Fruit fly (Drosophila melanogaster): Measurements from ENCODE around the gene ome.

The ome gene

dm6 chr3L:14661567-14662258 is 10.9 kb upstream of the ome start (continued):
- TF ChIP-seq ind (GFP tag; optimal IDR thresholded peaks at IDR 0.05) (peak; percentile 71), gem (tag; optimal IDR thresholded peaks at IDR 0.05) (peak; percentile 89), p53 (GFP tag; optimal IDR thresholded peaks at IDR 0.05) (peak; percentile 27), CG13775 (GFP tag; optimal IDR thresholded peaks at IDR 0.05) (peak; percentile 61), MBD-R2 (GFP tag; IDR thresholded peaks at IDR 0.05) (no peak), CG1529 (GFP tag; optimal IDR thresholded peaks at IDR 0.05) (peak; percentile 75), CHES-1-like (GFP tag; optimal IDR thresholded peaks at IDR 0.05) (peak; percentile 83), ci (GFP tag; IDR thresholded peaks at IDR 0.05) (peak; percentile 94), CG10431 (GFP tag; optimal IDR thresholded peaks at IDR 0.05) (peak; percentile 48), sna (GFP tag; IDR thresholded peaks at IDR 0.05; ENCODE audit: partially characterized antibody) (no peak), bbx (GFP tag; IDR thresholded peaks at IDR 0.05; ENCODE audit: partially characterized antibody) (no peak), CG8290 (GFP tag; optimal IDR thresholded peaks at IDR 0.05) (peak; percentile 35), CG8290 (tag; optimal IDR thresholded peaks at IDR 0.05) (peak in 1 of 2 experiments; percentile 46), peb (GFP tag; IDR thresholded peaks at IDR 0.05) (peak; percentile 74; the same call in 1 of the 2 replicates), CG10543 (GFP tag; optimal IDR thresholded peaks at IDR 0.05) (peak; percentile 60), CG18599 (GFP tag; optimal IDR thresholded peaks at IDR 0.05) (peak; percentile 88), corto (GFP tag; optimal IDR thresholded peaks at IDR 0.05) (no peak), HLH3B (GFP tag; IDR thresholded peaks at IDR 0.05) (peak; percentile 82), nau (GFP tag; optimal IDR thresholded peaks at IDR 0.05) (peak; percentile 53), grau (tag; optimal IDR thresholded peaks at IDR 0.05) (peak; percentile 72), hkb (optimal IDR thresholded peaks at IDR 0.05) (no peak), hkb (GFP tag; IDR thresholded peaks at IDR 0.05) (peak; percentile 91), Sox100B (GFP tag; optimal IDR thresholded peaks at IDR 0.05) (peak; percentile 71), Nf-YC (tag; optimal IDR thresholded peaks at IDR 0.05) (peak; percentile 39), pan (optimal IDR thresholded peaks at IDR 0.05) (no peak), pan (GFP tag; optimal IDR thresholded peaks at IDR 0.05 in 1 of 2, IDR thresholded peaks at IDR 0.05 in 1 of 2) (peak in 1 of 2 experiments; percentile 85), eve (GFP tag; optimal IDR thresholded peaks at IDR 0.05) (peak in 1 of 2 experiments; percentile 92), CG15073 (GFP tag; optimal IDR thresholded peaks at IDR 0.05) (no peak), scrt (GFP tag; optimal IDR thresholded peaks at IDR 0.05) (peak; percentile 78), sisA (GFP tag; IDR thresholded peaks at IDR 0.05) (peak; percentile 86), Sin3A (optimal IDR thresholded peaks at IDR 0.05) (no peak), Six4 (GFP tag; optimal IDR thresholded peaks at IDR 0.05) (peak; percentile 77), CG13624 (GFP tag; optimal IDR thresholded peaks at IDR 0.05) (peak; percentile 72), CG12071 (GFP tag; optimal IDR thresholded peaks at IDR 0.05) (peak; percentile 74), CG17385 (GFP tag; optimal IDR thresholded peaks at IDR 0.05) (peak; percentile 76), CG6175 (GFP tag; IDR thresholded peaks at IDR 0.05) (0 out of 3 replicates have a peak, but pooled peaks have one; percentile 42), toy (GFP tag; IDR thresholded peaks at IDR 0.05) (peak; percentile 56; the same call in 1 of the 2 replicates), Hr51 (GFP tag; optimal IDR thresholded peaks at IDR 0.05) (peak; percentile 76 to 85), dmrt11E (tag; optimal IDR thresholded peaks at IDR 0.05) (peak; percentile 73), CG10979 (tag; optimal IDR thresholded peaks at IDR 0.05) (peak; percentile 82), HHEX (GFP tag; optimal IDR thresholded peaks at IDR 0.05) (peak; percentile 73), Rx (GFP tag; IDR thresholded peaks at IDR 0.05) (peak; percentile 78), HmgD (GFP tag; optimal IDR thresholded peaks at IDR 0.05) (no peak), CG14667 (GFP tag; IDR thresholded peaks at IDR 0.05) (peak; percentile 63), CG2120 (GFP tag; optimal IDR thresholded peaks at IDR 0.05) (peak; percentile 85), HmgZ (tag; optimal IDR thresholded peaks at IDR 0.05) (peak; percentile 76), CG12391 (tag; optimal IDR thresholded peaks at IDR 0.05) (peak; percentile 88), CG9727 (GFP tag; optimal IDR thresholded peaks at IDR 0.05) (peak; percentile 69), chn (GFP tag; optimal IDR thresholded peaks at IDR 0.05) (peak; percentile 70), Dek (tag; optimal IDR thresholded peaks at IDR 0.05) (peak; percentile 78)

Measured in whole organism, embryonic.